Worm (Caenorhabditis elegans) whole organism, L3 larva: ENCODE results near the gene E02H9.1.

Source experiments
- R02D3.7 ChIP-seq: fragments of 150-350 bp; optimal IDR thresholded peaks from 2 replicates; lab custom pipeline; 2014; ENCODE audit warnings: missing biosample characterization, missing genetic modification characterization
- ceh-82 ChIP-seq: fragments of 150-350 bp; optimal IDR thresholded peaks from 2 replicates; lab custom pipeline; 2014; ENCODE audit warnings: missing biosample characterization, missing genetic modification characterization
- elt-2 ChIP-seq: sonication (generic microtip); optimal IDR thresholded peaks from 2 replicates; lab custom pipeline; 2016; ENCODE audit warnings: missing genetic modification reagents, mild to moderate bottlenecking, missing genetic modification characterization, missing compliant biosample characterization
- fkh-10 ChIP-seq: sonication (generic microtip); optimal IDR thresholded peaks from 2 replicates; lab custom pipeline; 2017; ENCODE audit warnings: missing biosample characterization, missing genetic modification reagents, missing genetic modification characterization
- jun-1 ChIP-seq: fragments of 150-350 bp; optimal IDR thresholded peaks from 2 replicates; lab custom pipeline; 2014; ENCODE audit warnings: missing biosample characterization, missing genetic modification reagents, missing genetic modification characterization
- lin-15B ChIP-seq: fragments of 150-350 bp; optimal IDR thresholded peaks from 2 replicates; lab custom pipeline; 2014; ENCODE audit warnings: missing biosample characterization, missing genetic modification characterization
- mml-1 ChIP-seq: fragments of 150-350 bp; sonication (generic microtip); optimal IDR thresholded peaks from 3 replicates; lab custom pipeline; 2014; ENCODE audit warnings: missing biosample characterization, missing genetic modification characterization
- nfya-1 ChIP-seq: sonication (generic microtip); optimal IDR thresholded peaks from 2 replicates; lab custom pipeline; 2017; ENCODE audit warnings: missing genetic modification characterization, mild to moderate bottlenecking, missing compliant biosample characterization, antibody characterized with exemption, moderate library complexity; ENCODE audit not compliant: insufficient read depth
- nhr-11 ChIP-seq: fragments of 150-350 bp; optimal IDR thresholded peaks from 2 replicates; lab custom pipeline; 2014; ENCODE audit warnings: missing biosample characterization, missing genetic modification characterization
- nhr-12 ChIP-seq: fragments of 150-350 bp; optimal IDR thresholded peaks from 2 replicates; lab custom pipeline; 2014; ENCODE audit warnings: missing biosample characterization, missing genetic modification characterization
- nhr-23 ChIP-seq: fragments of 150-350 bp; optimal IDR thresholded peaks from 2 replicates; lab custom pipeline; 2014; ENCODE audit warnings: missing biosample characterization, missing genetic modification reagents, missing genetic modification characterization
- nhr-25 ChIP-seq: sonication (generic microtip); optimal IDR thresholded peaks from 2 replicates; lab custom pipeline; 2017; ENCODE audit warnings: missing biosample characterization, missing genetic modification characterization
- nhr-28 ChIP-seq: fragments of 150-350 bp; optimal IDR thresholded peaks from 2 replicates; lab custom pipeline; 2014; ENCODE audit warnings: missing biosample characterization, missing genetic modification characterization
- pha-4 ChIP-seq: fragments of 150-350 bp; optimal IDR thresholded peaks from 2 replicates; lab custom pipeline; 2014; ENCODE audit warnings: missing biosample characterization, missing genetic modification reagents, missing genetic modification characterization
- pqm-1 ChIP-seq: fragments of 150-350 bp; optimal IDR thresholded peaks from 2 replicates; lab custom pipeline; 2017; ENCODE audit warnings: missing biosample characterization, missing genetic modification characterization, inconsistent platforms
- sea-2 ChIP-seq: fragments of 150-350 bp; sonication (generic microtip); optimal IDR thresholded peaks from 4 replicates; lab custom pipeline; 2014; ENCODE audit warnings: missing biosample characterization, missing genetic modification reagents, missing genetic modification characterization
- skn-1 ChIP-seq: fragments of 150-350 bp; optimal IDR thresholded peaks from 2 replicates; lab custom pipeline; 2014; ENCODE audit warnings: missing biosample characterization, missing genetic modification characterization
- ztf-4 ChIP-seq: fragments of 150-350 bp; optimal IDR thresholded peaks from 2 replicates; lab custom pipeline; 2014; ENCODE audit warnings: missing biosample characterization, missing genetic modification characterization

The E02H9.1 gene

DNA sequence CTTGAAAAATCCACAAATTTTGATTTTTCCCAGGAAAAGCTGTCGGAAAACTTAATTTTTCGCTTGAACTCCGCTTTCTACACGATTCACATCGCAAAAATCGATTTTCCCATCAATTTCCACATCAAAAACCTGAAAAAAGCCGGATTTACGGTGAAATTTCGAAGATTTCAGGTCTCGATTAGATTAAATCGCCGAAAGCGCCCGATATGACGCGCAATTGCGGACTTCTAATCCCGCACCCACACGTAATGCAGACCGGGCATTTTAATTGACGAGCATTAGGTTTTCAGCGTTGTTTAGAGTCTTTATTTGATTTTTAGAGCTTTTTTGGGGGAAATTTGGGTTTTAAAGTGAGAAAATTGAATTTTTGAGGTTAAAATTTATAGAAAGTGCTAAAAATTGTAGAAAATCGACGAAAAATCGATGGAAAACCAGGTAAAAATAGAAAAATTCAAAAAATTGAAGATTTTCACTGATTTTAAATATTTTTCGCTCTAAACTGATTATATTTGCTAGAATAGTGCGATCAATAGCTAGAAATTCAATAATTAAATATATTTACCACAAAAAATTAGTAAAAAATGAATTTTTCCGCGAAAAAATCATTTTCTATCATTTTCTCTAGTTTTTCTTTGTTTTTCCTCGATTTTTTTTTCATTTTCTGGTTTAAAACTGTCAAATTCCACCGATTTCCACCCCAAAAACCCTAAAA lies 18.9 kb downstream of the E02H9.1 start, which contains the start of gene Y54F10AL.1:
Y54F10AL.1 (plus strand) TSS at position 665 of the 715 bp plus-strand sequence.
- TF ChIP-seq nfya-1 (tag; lab: Kevin White, UChicago) (peak; percentile 2), nhr-25 (no peak), nhr-11 (tag; lab: Kevin White, UChicago) (no peak), lin-15B (tag; lab: Kevin White, UChicago) (peak; percentile 39), nhr-23 (tag; lab: Kevin White, UChicago) (peak; percentile 2), R02D3.7 (tag; lab: Kevin White, UChicago) (no peak)
- TF ChIP-seq, all 47 proteins: peak for 3

- TF ChIP-seq nhr-28 (tag; lab: Kevin White, UChicago) (no peak), nfya-1 (tag; lab: Kevin White, UChicago) (peak; percentile 62)
These were observed 38.2 kb downstream of the E02H9.1 start for ce11 chrIII:2506463-2506862.

- peak; percentile 49 for TF ChIP-seq jun-1 (tag; lab: Kevin White, UChicago)
- TF ChIP-seq pqm-1 = peak; percentile 86
- no peak for TF ChIP-seq fkh-10
- TF ChIP-seq pha-4 (tag; lab: Kevin White, UChicago) = peak; percentile 33
- no peak for TF ChIP-seq nhr-23 (tag; lab: Kevin White, UChicago)
- peak; percentile 98 for TF ChIP-seq elt-2 (tag; lab: Kevin White, UChicago)
- TF ChIP-seq skn-1 = peak; percentile 48
- TF ChIP-seq, all 47 proteins: peak for 5
These were observed 39.7 kb downstream of the E02H9.1 start, which contains the start of gene Y54F10AM.8 for ce11 chrIII:2507938-2508337. TSS of gene Y54F10AM.8 (minus strand) at chrIII:2507972.

DNA sequence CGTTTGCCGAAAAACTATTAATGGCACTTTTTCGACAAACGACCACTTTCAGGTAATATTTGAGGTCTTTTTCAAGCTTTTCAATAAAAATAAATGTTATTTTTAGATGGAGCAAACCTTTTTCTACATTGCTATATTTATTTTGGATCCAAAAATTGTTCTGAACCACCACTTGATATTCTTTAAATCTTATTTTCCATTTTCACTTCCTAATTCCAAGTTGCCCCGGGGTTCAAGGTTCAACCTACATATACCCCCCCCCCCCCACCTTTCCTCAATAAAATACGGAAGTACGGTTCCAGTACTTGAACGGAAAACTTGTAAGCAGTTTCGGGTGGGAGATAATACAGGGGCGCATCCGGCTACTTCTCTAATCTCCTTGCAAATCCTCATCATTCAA lies 40.2 kb downstream of the E02H9.1 start, which contains the start of gene Y54F10AM.6:
Y54F10AM.6 (plus strand) TSS at position 301 of the 400 bp plus-strand sequence.
- TF ChIP-seq ceh-82 (tag; lab: Kevin White, UChicago) (no peak), nhr-12 (tag; lab: Kevin White, UChicago) (no peak)
- TF ChIP-seq, all 47 proteins: peak for 0

ce11 chrIII:2515461-2515860 lies 47.2 kb downstream of the E02H9.1 start:
- TF ChIP-seq ztf-4 (tag; lab: Kevin White, UChicago) (no peak), sea-2 (GFP tag; lab: Kevin White, UChicago) (no peak), R02D3.7 (tag; lab: Kevin White, UChicago) (no peak), mml-1 (no peak)
